Worm (Caenorhabditis elegans) whole organism, dauer: ENCODE data around the gene Y57G7A.3.

Experiments
- unc-62 ChIP-seq: sonication (generic microtip); optimal IDR thresholded peaks from 2 replicates; lab custom pipeline; 2017; ENCODE audit warnings: missing biosample characterization, missing genetic modification reagents, missing genetic modification characterization

Gene Y57G7A.3

ce11 chrII:1322283-1323173, 36.9 kb downstream of the Y57G7A.3 start:
- TF ChIP-seq unc-62 = no peak

- no peak for TF ChIP-seq unc-62
Observed at ce11 chrII:1323190-1323651, 37.6 kb downstream of the Y57G7A.3 start.

DNA sequence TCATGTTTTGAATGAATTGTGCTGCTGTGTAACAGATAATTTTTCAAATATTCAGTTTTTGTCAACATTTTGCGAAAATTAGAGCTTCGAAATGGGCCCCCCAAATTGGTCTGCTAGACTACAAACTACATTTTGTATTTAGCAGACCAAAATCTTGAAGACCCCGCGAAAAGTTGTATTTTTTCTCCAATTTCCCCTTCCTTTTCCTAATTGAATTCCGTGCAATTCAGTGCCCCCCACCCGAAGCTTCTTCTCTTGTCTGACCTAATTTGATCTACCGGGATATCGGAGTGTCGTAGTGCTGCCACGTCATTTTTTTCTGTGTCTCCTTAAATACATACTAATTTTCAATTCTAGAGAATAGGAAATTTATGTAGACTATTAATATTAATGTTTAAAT, 38.4 kb downstream of the Y57G7A.3 start:
- TF ChIP-seq unc-62 = no peak

- TF ChIP-seq unc-62 = no peak
Observed at ce11 chrII:1325604-1326003, 40.0 kb downstream of the Y57G7A.3 start.

ce11 chrII:1326689-1327088, 41.1 kb downstream of the Y57G7A.3 start, which contains the start of gene jip-1:
jip-1 (plus strand) TSS chrII:1326989.
- no peak for TF ChIP-seq unc-62

DNA sequence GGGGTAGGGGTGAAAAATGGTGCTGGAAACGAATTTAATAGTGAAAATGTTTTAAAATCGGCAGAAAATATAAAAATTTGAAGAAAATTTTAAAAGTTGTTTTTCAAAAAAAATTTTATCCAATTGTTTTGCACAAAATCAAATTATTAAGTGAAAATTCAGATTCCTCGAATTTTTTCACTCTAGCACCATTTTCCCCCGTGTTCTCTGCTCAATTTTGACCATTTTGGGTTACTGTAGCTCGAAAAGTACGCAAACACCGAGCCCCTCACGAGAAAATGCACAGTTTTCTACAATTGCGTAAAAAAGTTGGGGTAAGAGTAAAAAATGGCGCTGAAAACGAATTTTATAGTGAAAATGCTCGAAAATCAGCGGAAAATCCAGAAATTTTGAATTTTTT, 44.3 kb downstream of the Y57G7A.3 start:
- no peak for TF ChIP-seq unc-62
